Fruit fly (Drosophila melanogaster): ENCODE data around the gene Tasp1.

Gene Tasp1

dm6 chr3L:16087323-16087816, at the start of gene Tasp1:
Gene Tasp1, minus strand, starts transcription at chr3L:16087525.
- no peak for TF ChIP-seq CG8478 (optimal IDR thresholded peaks at IDR 0.05)
- TF ChIP-seq pan (optimal IDR thresholded peaks at IDR 0.05), result no peak
- TF ChIP-seq usp (GFP tag; optimal IDR thresholded peaks at IDR 0.05), result no peak
- TF ChIP-seq Dll (optimal IDR thresholded peaks at IDR 0.05), result no peak
- TF ChIP-seq EcR (GFP tag; optimal IDR thresholded peaks at IDR 0.05), result no peak
- no peak for TF ChIP-seq psq (optimal IDR thresholded peaks at IDR 0.05)

DNA sequence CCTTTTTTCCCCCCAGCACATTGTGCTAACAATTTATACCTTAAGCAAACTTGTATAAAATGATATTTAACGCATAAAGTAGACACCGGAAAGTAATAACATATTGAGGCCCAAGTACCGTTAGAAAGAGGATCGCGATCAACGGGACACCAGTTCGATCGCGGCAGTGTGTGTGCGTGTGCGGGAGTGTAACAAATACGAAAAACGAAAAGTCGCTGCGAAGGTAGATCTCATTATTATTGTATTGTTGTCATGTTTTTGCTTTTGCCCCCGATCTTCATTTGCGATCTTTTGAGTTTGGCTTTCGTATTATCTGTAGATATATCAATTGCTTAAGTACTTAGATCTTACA, 44.7 kb upstream of the Tasp1 start:
- no peak for TF ChIP-seq psq (optimal IDR thresholded peaks at IDR 0.05)
- no peak for TF ChIP-seq Dll (optimal IDR thresholded peaks at IDR 0.05)
- TF ChIP-seq CG8478 (optimal IDR thresholded peaks at IDR 0.05), result no peak
- no peak for TF ChIP-seq usp (GFP tag; optimal IDR thresholded peaks at IDR 0.05)
- no peak for TF ChIP-seq pan (optimal IDR thresholded peaks at IDR 0.05)
- TF ChIP-seq EcR (GFP tag; optimal IDR thresholded peaks at IDR 0.05), result no peak

- TF ChIP-seq pan (optimal IDR thresholded peaks at IDR 0.05), result no peak
- TF ChIP-seq CG8478 (optimal IDR thresholded peaks at IDR 0.05), result no peak
- no peak for TF ChIP-seq usp (GFP tag; optimal IDR thresholded peaks at IDR 0.05)
- no peak for TF ChIP-seq EcR (GFP tag; optimal IDR thresholded peaks at IDR 0.05)
- no peak for TF ChIP-seq Dll (optimal IDR thresholded peaks at IDR 0.05)
- no peak for TF ChIP-seq psq (optimal IDR thresholded peaks at IDR 0.05)
Measured at dm6 chr3L:16131264-16132066, 44.1 kb upstream of the Tasp1 start, which contains the start of the genes Trs20 and elg1. Gene Trs20, minus strand, starts transcription at chr3L:16131632. Gene elg1, plus strand, starts transcription at chr3L:16132028.

DNA sequence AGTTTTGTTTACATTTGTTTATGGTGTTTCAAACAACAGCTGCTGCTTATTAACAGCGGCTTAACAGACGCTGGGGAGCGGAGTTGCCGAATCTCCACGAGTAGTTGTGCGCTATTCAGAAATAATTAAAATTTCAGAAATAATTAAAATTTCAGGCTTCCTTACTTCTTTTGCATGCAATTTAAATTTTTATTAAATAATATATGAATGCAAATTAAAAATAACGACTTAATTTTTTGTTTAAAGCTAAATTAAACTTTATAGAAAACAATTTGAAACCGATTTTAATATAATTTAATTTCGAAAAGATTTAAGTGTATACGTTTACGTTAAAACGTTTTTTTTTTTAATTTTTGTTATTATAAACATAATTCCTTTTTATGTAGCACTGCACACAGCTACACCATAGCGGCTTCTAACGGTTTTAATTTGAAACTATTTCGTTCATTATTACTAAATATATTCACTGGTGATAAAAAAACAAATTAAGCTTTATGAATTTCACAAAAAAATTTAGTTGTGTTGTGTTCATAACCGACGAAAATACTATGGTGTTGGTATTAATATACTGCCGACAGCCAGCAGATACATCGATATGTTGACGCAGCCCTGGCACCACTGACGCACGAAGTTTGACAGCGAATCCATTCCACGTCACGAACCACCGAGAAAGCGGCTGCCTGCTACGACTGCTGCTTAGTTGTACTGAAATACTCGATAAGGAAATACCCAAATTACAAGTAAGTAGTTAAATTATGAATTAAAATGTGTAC, 41.8 kb upstream of the Tasp1 start, which contains the start of gene SsRbeta:
Gene SsRbeta, plus strand, starts transcription at position 645 of the 773 bp plus-strand sequence.
- TF ChIP-seq EcR (GFP tag; optimal IDR thresholded peaks at IDR 0.05), result no peak
- TF ChIP-seq usp (GFP tag; optimal IDR thresholded peaks at IDR 0.05), result no peak
- no peak for TF ChIP-seq Dll (optimal IDR thresholded peaks at IDR 0.05)
- TF ChIP-seq CG8478 (optimal IDR thresholded peaks at IDR 0.05), result no peak
- TF ChIP-seq pan (optimal IDR thresholded peaks at IDR 0.05), result no peak
- no peak for TF ChIP-seq psq (optimal IDR thresholded peaks at IDR 0.05)

DNA sequence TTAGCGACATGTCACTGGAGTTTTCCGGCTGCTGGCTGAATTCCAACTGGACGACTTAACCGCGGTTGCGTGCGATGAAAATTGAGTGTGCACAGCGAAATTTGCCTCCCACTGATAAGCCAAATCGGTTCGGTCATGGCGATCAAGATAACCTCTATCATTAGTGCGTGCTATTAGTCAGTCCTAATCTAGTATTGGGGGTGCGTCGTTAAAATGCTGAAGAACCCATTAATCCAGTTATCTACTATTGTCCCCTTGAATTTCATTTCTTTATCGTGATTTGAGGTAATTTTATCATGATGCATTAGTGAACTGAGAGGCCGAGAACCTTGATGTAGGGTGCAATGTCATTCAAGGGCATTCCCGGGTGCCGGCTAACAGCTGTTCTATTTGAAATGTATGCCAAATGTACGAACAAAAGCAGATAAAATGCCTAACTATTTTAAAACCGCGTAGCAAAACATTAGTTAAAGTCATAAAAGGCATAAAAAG, 41.2 kb upstream of the Tasp1 start, which contains the start of gene Pgm1:
Gene Pgm1, minus strand, starts transcription at position 51 of the 492 bp plus-strand sequence.
- TF ChIP-seq usp (GFP tag; optimal IDR thresholded peaks at IDR 0.05), result no peak
- no peak for TF ChIP-seq pan (optimal IDR thresholded peaks at IDR 0.05)
- TF ChIP-seq Dll (optimal IDR thresholded peaks at IDR 0.05), result no peak
- no peak for TF ChIP-seq CG8478 (optimal IDR thresholded peaks at IDR 0.05)
- no peak for TF ChIP-seq EcR (GFP tag; optimal IDR thresholded peaks at IDR 0.05)
- TF ChIP-seq psq (optimal IDR thresholded peaks at IDR 0.05), result no peak

DNA sequence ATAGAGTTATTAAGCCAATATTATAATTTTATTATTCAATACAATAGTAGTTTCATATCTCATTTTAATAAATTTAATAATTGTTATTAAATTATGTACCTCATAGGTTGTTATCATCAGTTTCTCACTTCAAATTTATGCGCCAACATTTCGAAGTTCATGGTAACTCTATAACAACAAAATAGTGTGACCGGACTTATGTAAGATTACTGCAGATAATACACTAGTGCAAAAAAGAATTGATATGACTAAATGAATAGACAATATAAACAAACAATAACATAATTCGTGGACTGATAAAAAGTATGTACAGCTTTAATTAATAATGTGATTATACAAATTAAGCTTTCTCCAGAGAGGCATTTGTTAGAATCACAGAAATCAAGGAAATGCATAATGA, 34.5 kb upstream of the Tasp1 start, which contains the start of gene Strump:
Gene Strump, plus strand, starts transcription at position 212 of the 400 bp plus-strand sequence.
- no peak for TF ChIP-seq CG8478 (optimal IDR thresholded peaks at IDR 0.05)
- TF ChIP-seq EcR (GFP tag; optimal IDR thresholded peaks at IDR 0.05), result no peak
- TF ChIP-seq Dll (optimal IDR thresholded peaks at IDR 0.05), result no peak
- no peak for TF ChIP-seq psq (optimal IDR thresholded peaks at IDR 0.05)
- TF ChIP-seq pan (optimal IDR thresholded peaks at IDR 0.05), result no peak
- no peak for TF ChIP-seq usp (GFP tag; optimal IDR thresholded peaks at IDR 0.05)

DNA sequence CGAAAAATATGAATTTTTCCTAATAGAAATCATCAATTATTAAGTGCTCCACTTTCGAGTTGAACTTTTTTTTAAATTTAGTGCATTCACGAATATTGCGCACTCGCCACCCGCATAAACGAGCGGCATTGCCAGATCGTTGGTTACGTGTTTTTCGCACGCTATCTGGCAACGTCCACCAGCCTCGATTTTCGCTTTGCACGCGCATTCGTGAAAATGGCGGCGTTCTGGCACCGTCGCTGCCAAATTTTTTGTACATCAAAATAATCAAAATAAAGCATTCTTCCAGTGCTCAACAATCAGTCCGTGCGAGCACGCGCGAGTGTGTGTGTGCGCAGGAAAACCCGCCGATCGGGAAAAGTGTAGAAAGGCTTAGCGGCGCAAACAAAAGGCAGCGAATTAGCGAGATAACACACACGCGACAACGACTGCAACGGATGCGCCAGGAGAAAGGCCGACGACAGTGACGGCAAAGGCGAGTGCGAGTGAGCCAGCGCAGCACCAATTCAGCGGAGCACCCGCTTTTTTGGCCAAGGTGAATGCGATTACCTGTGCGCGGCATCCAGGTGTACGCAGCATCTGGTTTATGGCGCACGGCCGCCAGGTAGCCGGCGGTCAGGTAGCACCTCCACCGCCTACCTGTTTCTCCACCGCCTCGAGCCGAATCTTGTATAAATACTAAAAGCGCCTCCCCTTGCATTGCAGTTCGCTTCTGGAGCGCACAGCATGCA, 26.4 kb upstream of the Tasp1 start:
- TF ChIP-seq pan (optimal IDR thresholded peaks at IDR 0.05) (no peak), CG8478 (optimal IDR thresholded peaks at IDR 0.05) (no peak), usp (GFP tag; optimal IDR thresholded peaks at IDR 0.05) (no peak), Dll (optimal IDR thresholded peaks at IDR 0.05) (no peak), EcR (GFP tag; optimal IDR thresholded peaks at IDR 0.05) (no peak), psq (optimal IDR thresholded peaks at IDR 0.05) (no peak)

DNA sequence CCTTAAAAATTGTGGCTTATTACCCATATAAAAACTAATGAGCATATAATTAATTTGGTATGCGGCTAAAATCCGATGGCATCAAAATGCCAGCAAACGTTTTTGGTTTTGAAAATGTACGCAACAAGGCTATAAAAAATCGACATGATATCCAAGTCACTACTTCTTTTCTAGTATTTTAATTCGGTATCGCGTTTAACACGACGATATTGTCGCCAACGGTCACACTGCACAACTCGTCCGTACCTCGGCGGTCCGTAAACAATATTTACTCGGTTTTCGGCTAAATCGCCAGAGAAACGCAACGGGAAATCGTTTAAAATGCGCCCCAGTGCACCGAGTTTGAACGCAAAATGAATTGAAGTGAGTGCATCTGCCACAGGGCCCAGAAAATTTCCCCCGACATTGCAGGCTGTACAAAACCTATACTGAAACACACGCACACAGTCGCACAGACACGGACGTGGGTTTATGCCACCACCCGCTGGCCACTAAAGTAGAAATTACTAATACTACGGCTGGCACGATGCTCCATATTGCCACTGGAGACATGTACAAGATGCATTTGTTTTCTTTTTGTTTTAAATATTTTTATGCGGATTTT, 25.8 kb upstream of the Tasp1 start, which contains the start of gene Taf4:
Gene Taf4, plus strand, starts transcription at position 210 of the 604 bp plus-strand sequence.
- TF ChIP-seq Dll (optimal IDR thresholded peaks at IDR 0.05) (no peak), psq (optimal IDR thresholded peaks at IDR 0.05) (no peak), pan (optimal IDR thresholded peaks at IDR 0.05) (no peak), EcR (GFP tag; optimal IDR thresholded peaks at IDR 0.05) (no peak), CG8478 (optimal IDR thresholded peaks at IDR 0.05) (no peak), usp (GFP tag; optimal IDR thresholded peaks at IDR 0.05) (no peak)

dm6 chr3L:16112069-16112820, 24.9 kb upstream of the Tasp1 start, which contains the start of gene Zn72D:
Gene Zn72D, minus strand, starts transcription at chr3L:16112626.
- TF ChIP-seq usp (GFP tag; optimal IDR thresholded peaks at IDR 0.05), result no peak
- no peak for TF ChIP-seq Dll (optimal IDR thresholded peaks at IDR 0.05)

DNA sequence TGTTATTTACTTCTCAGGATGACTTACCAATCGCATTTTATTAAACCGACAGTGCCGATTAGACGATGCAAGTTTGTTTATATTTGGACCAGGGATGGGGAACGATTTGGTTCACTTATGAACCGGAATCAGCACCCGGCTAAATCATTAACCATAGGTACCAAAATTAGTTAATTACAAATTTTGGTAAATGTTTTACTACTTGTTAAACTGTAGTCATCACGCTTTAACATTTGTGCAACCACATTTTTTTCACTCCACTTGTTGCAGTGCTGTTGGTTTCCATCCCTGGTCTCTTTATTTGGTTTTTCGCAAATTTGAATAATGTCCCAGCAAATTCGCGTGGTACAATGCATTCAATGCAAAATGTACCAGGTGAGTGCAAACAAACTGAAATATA, 18.2 kb upstream of the Tasp1 start, which contains the start of the genes IntS9 and CG43295:
Gene IntS9, minus strand, starts transcription at position 100 of the 400 bp plus-strand sequence.
Gene CG43295, plus strand, starts transcription at position 325 of the 400 bp plus-strand sequence.
- no peak for TF ChIP-seq pan (optimal IDR thresholded peaks at IDR 0.05)
- no peak for TF ChIP-seq EcR (GFP tag; optimal IDR thresholded peaks at IDR 0.05)
- no peak for TF ChIP-seq usp (GFP tag; optimal IDR thresholded peaks at IDR 0.05)
- no peak for TF ChIP-seq CG8478 (optimal IDR thresholded peaks at IDR 0.05)
- TF ChIP-seq Dll (optimal IDR thresholded peaks at IDR 0.05), result no peak
- no peak for TF ChIP-seq psq (optimal IDR thresholded peaks at IDR 0.05)
